Worm (Caenorhabditis elegans): ENCODE results near the gene ZK262.19.

DNA sequence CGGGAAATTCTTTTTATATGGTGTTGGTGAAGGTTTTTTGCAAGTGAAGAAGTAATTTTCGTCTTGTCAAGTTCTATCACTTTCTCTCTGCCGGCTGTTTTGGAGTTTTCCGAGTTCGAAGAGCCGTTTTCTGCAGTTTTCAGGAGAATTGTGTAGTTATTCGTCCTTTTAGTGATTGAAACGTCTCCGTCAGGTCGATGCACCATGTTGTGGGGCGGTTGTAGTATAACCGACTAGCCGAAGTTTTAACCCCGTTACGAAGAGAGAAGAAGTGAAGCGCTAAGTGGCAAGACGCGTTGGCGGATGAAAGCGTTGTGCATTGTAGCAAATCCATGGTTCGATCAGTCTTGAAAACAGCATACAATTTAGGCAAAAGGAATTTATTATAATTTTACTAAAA is 22.7 kb downstream of the ZK262.19 start:
- TF ChIP-seq lin-13 (GFP tag; optimal IDR thresholded peaks at IDR 0.05) (no peak), ztf-11 (tag; optimal IDR thresholded peaks at IDR 0.05) (no peak)

All from whole organism, L1 larva.